Worm (Caenorhabditis elegans): Measurements from ENCODE around the gene F56D6.20.

ce11 chrIV:3873706-3874105 lies 39.0 kb upstream of the F56D6.20 start, which contains the start of gene F37C4.5:
- no peak for TF ChIP-seq pes-1 (GFP tag; IDR thresholded peaks at IDR 0.05)
- TF ChIP-seq tra-4 (tag; optimal IDR thresholded peaks at IDR 0.05), result no peak
- TF ChIP-seq ama-1 (optimal IDR thresholded peaks at IDR 0.05), result no peak
- no peak for TF ChIP-seq aly-1 (tag; optimal IDR thresholded peaks at IDR 0.05)
- TF ChIP-seq ets-7 (tag; optimal IDR thresholded peaks at IDR 0.05), result no peak
- TF ChIP-seq sea-1 (GFP tag; conservative IDR thresholded peaks at IDR 0.05), result no peak
- no peak for TF ChIP-seq ceh-13 (GFP tag; optimal IDR thresholded peaks at IDR 0.05)
- TF ChIP-seq flt-1 (GFP tag; IDR thresholded peaks at IDR 0.05), result no peak
- TF ChIP-seq tbx-37 (GFP tag; conservative IDR thresholded peaks at IDR 0.05), result no peak
- no peak for TF ChIP-seq ceh-36 (tag; optimal IDR thresholded peaks at IDR 0.05)
